Fruit fly (Drosophila melanogaster): Measurements from ENCODE around the gene ZnT63C.

The ZnT63C gene

dm6 chr3L:3274463-3275177 lies 28.9 kb upstream of the ZnT63C start:
- TF ChIP-seq CG6792 (GFP tag; optimal IDR thresholded peaks at IDR 0.05) (no peak), CG15336 (GFP tag; IDR thresholded peaks at IDR 0.05) (0 out of 2 replicates have a peak, but pooled peaks have one; percentile 16), CG3919 (GFP tag; optimal IDR thresholded peaks at IDR 0.05) (peak; percentile 6), Hr4 (GFP tag; optimal IDR thresholded peaks at IDR 0.05) (peak; percentile 40), CG32006 (GFP tag; optimal IDR thresholded peaks at IDR 0.05) (peak; percentile 54), dsx (GFP tag; optimal IDR thresholded peaks at IDR 0.05; ENCODE audit: poor library complexity, severe bottlenecking) (no peak), svp (GFP tag) (no peak), CG8632 (GFP tag; optimal IDR thresholded peaks at IDR 0.05) (no peak), lz (GFP tag; optimal IDR thresholded peaks at IDR 0.05) (no peak), Eip93F (GFP tag; optimal IDR thresholded peaks at IDR 0.05) (no peak), OdsH (GFP tag; optimal IDR thresholded peaks at IDR 0.05) (no peak), esn (GFP tag; optimal IDR thresholded peaks at IDR 0.05) (no peak), Ets96B (tag; optimal IDR thresholded peaks at IDR 0.05) (no peak), achi (GFP tag; optimal IDR thresholded peaks at IDR 0.05) (peak; percentile 17), dac (GFP tag; optimal IDR thresholded peaks at IDR 0.05) (no peak), CG10631 (GFP tag; optimal IDR thresholded peaks at IDR 0.05) (no peak), Met (GFP tag; optimal IDR thresholded peaks at IDR 0.05) (no peak), Lpt (GFP tag; optimal IDR thresholded peaks at IDR 0.05) (no peak), CG34406 (GFP tag; optimal IDR thresholded peaks at IDR 0.05) (no peak), net (GFP tag; optimal IDR thresholded peaks at IDR 0.05) (no peak), Blimp-1 (GFP tag; optimal IDR thresholded peaks at IDR 0.05) (peak; percentile 59), Eip78C (GFP tag) (peak; percentile 76), CG6163 (GFP tag; IDR thresholded peaks at IDR 0.05) (no peak), ss (GFP tag; optimal IDR thresholded peaks at IDR 0.05) (no peak), Hr39 (GFP tag; optimal IDR thresholded peaks at IDR 0.05) (no peak), Ets21C (GFP tag; optimal IDR thresholded peaks at IDR 0.05) (no peak), CG8119 (GFP tag; IDR thresholded peaks at IDR 0.05) (no peak), Sox102F (GFP tag; optimal IDR thresholded peaks at IDR 0.05) (no peak), vri (GFP tag; optimal IDR thresholded peaks at IDR 0.05) (no peak)

DNA sequence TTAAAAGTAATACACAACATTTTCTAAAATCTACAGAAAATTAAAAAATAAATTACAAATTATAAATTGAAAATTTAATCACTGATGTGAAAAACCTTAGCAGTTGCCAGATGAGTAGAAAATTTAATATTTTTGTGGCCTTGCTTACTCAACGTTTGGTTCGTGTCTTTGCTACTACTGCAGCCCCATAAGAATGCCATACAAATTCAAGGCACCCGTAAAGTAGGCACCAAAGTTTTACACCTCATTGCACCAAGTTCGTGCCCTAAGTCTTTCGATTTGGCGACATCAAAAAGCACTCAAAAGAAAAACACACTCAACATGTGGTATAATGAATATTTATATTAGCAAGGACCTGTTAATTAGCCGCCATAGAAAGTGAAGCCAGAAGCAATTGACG lies 26.6 kb upstream of the ZnT63C start:
- TF ChIP-seq Eip78C (GFP tag) (peak; percentile 9), Gug (GFP tag; IDR thresholded peaks at IDR 0.05) (no peak)

dm6 chr3L:3279930-3280329 lies 23.6 kb upstream of the ZnT63C start, which contains the start of gene CG12017:
CG12017 (plus strand) TSS chr3L:3280239.
- TF ChIP-seq Eip78C (GFP tag) (peak; percentile 59), Sox102F (GFP tag; optimal IDR thresholded peaks at IDR 0.05) (peak; percentile 10), CG4318 (GFP tag; optimal IDR thresholded peaks at IDR 0.05) (no peak)

- TF ChIP-seq CG6854 (GFP tag; optimal IDR thresholded peaks at IDR 0.05) (no peak), CG34406 (GFP tag; optimal IDR thresholded peaks at IDR 0.05) (no peak), topi (GFP tag; optimal IDR thresholded peaks at IDR 0.05) (no peak), CG32006 (GFP tag; optimal IDR thresholded peaks at IDR 0.05) (peak; percentile 75), CG15336 (GFP tag; IDR thresholded peaks at IDR 0.05) (peak; percentile 73), net (GFP tag; optimal IDR thresholded peaks at IDR 0.05) (no peak), CG4318 (GFP tag; optimal IDR thresholded peaks at IDR 0.05) (peak; percentile 40), lz (GFP tag; optimal IDR thresholded peaks at IDR 0.05) (no peak), vri (GFP tag; optimal IDR thresholded peaks at IDR 0.05) (no peak), Sox102F (GFP tag; optimal IDR thresholded peaks at IDR 0.05) (no peak), CG31627 (GFP tag; optimal IDR thresholded peaks at IDR 0.05) (no peak), CG8319 (GFP tag; optimal IDR thresholded peaks at IDR 0.05) (no peak), CG11902 (GFP tag; optimal IDR thresholded peaks at IDR 0.05) (no peak), CG8119 (GFP tag; IDR thresholded peaks at IDR 0.05) (peak; percentile 69), achi (GFP tag; optimal IDR thresholded peaks at IDR 0.05) (no peak), Met (GFP tag; optimal IDR thresholded peaks at IDR 0.05) (no peak), CG11294 (GFP tag; IDR thresholded peaks at IDR 0.05) (no peak), CG1621 (tag; optimal IDR thresholded peaks at IDR 0.05) (no peak), eg (GFP tag; IDR thresholded peaks at IDR 0.05) (peak; percentile 41; the same call in 1 of the 3 replicates), esn (GFP tag; optimal IDR thresholded peaks at IDR 0.05) (no peak), Hr39 (GFP tag; optimal IDR thresholded peaks at IDR 0.05) (no peak), CG9139 (GFP tag; optimal IDR thresholded peaks at IDR 0.05) (no peak), Eip75B (GFP tag; optimal IDR thresholded peaks at IDR 0.05) (no peak), dsx (GFP tag; optimal IDR thresholded peaks at IDR 0.05; ENCODE audit: poor library complexity, severe bottlenecking) (no peak), acj6 (GFP tag; optimal IDR thresholded peaks at IDR 0.05) (no peak), CG16779 (tag; optimal IDR thresholded peaks at IDR 0.05) (no peak), dac (GFP tag; optimal IDR thresholded peaks at IDR 0.05) (no peak), pdm3 (GFP tag; optimal IDR thresholded peaks at IDR 0.05) (peak; percentile 4), ss (GFP tag; optimal IDR thresholded peaks at IDR 0.05) (no peak), Blimp-1 (GFP tag; optimal IDR thresholded peaks at IDR 0.05) (no peak)
Observed at dm6 chr3L:3283264-3283663, 20.2 kb upstream of the ZnT63C start.

Measured in whole organism, prepupa.